Worm (Caenorhabditis elegans): ENCODE data around the gene dyf-17.

Gene dyf-17

ce11 chrV:19158664-19159063 lies 31.3 kb downstream of the dyf-17 start, which contains the start of gene Y39B6A.5 (continued):
- TF ChIP-seq repo-1 (tag; optimal IDR thresholded peaks at IDR 0.05) = no peak
- no peak for TF ChIP-seq lin-35 (GFP tag; optimal IDR thresholded peaks at IDR 0.05)
- no peak for TF ChIP-seq ceh-79 (tag; optimal IDR thresholded peaks at IDR 0.05)
- no peak for TF ChIP-seq dox-1 (GFP tag; IDR thresholded peaks at IDR 0.05)
- no peak for TF ChIP-seq ama-1 (optimal IDR thresholded peaks at IDR 0.05)
- no peak for TF ChIP-seq ama-1 (GFP tag; optimal IDR thresholded peaks at IDR 0.05)
- TF ChIP-seq C06A6.2 (GFP tag; conservative IDR thresholded peaks at IDR 0.05) = no peak
- no peak for TF ChIP-seq ztf-25 (GFP tag; IDR thresholded peaks at IDR 0.05)
- no peak for TF ChIP-seq ceh-40 (GFP tag; IDR thresholded peaks at IDR 0.05)
- TF ChIP-seq tbp1 (GFP tag; optimal IDR thresholded peaks at IDR 0.05) = peak; percentile 64
- TF ChIP-seq fkh-3 (tag; optimal IDR thresholded peaks at IDR 0.05) = no peak
- peak; percentile 58; the same call in 1 of the 2 replicates for TF ChIP-seq nfyb-1 (GFP tag; IDR thresholded peaks at IDR 0.05)
- TF ChIP-seq bed-1 (GFP tag; IDR thresholded peaks at IDR 0.05) = no peak
- no peak for TF ChIP-seq ztf-28 (GFP tag; IDR thresholded peaks at IDR 0.05)
- TF ChIP-seq lsl-1 (GFP tag; optimal IDR thresholded peaks at IDR 0.05) = no peak
- TF ChIP-seq nhr-27 (tag; optimal IDR thresholded peaks at IDR 0.05) = no peak
- no peak for TF ChIP-seq Y67H2A.10 (GFP tag; conservative IDR thresholded peaks at IDR 0.05)
- TF ChIP-seq unc-62 (GFP tag; optimal IDR thresholded peaks at IDR 0.05) = peak; percentile 47
- peak; percentile 92 to 97 for TF ChIP-seq let-607 (tag; optimal IDR thresholded peaks at IDR 0.05)
- TF ChIP-seq T07F8.4 (tag; optimal IDR thresholded peaks at IDR 0.05) = no peak
- TF ChIP-seq ceh-58 (GFP tag; IDR thresholded peaks at IDR 0.05) = no peak
- TF ChIP-seq him-1 (tag; optimal IDR thresholded peaks at IDR 0.05) = no peak
- no peak for TF ChIP-seq Y56A3A.18 (GFP tag; IDR thresholded peaks at IDR 0.05)
- peak; percentile 62 for TF ChIP-seq nhr-90 (tag; optimal IDR thresholded peaks at IDR 0.05)
- no peak for TF ChIP-seq hsf-1 (GFP tag; IDR thresholded peaks at IDR 0.05)
- TF ChIP-seq aptf-2 (GFP tag; conservative IDR thresholded peaks at IDR 0.05) = no peak
- peak; percentile 84 for TF ChIP-seq pha-4 (tag; optimal IDR thresholded peaks at IDR 0.05)
- TF ChIP-seq cebp-2 (GFP tag; IDR thresholded peaks at IDR 0.05) = no peak
- TF ChIP-seq F57C9.4 (tag; optimal IDR thresholded peaks at IDR 0.05) = no peak
- TF ChIP-seq B0019.2 (GFP tag; conservative IDR thresholded peaks at IDR 0.05) = no peak
- TF ChIP-seq nhr-120 (GFP tag; IDR thresholded peaks at IDR 0.05) = no peak
- TF ChIP-seq egl-44 (GFP tag; IDR thresholded peaks at IDR 0.05) = 0 out of 2 replicates have a peak, but pooled peaks have one; percentile 29
- no peak for TF ChIP-seq dpff-1 (tag; optimal IDR thresholded peaks at IDR 0.05)
- no peak for TF ChIP-seq attf-3 (GFP tag; conservative IDR thresholded peaks at IDR 0.05)
- TF ChIP-seq hlh-12 (tag; optimal IDR thresholded peaks at IDR 0.05) = no peak
- no peak for TF ChIP-seq nhr-179 (tag; optimal IDR thresholded peaks at IDR 0.05)
- TF ChIP-seq D2030.7 (GFP tag; IDR thresholded peaks at IDR 0.05) = no peak
- no peak for TF ChIP-seq ztf-6 (GFP tag; IDR thresholded peaks at IDR 0.05)
- TF ChIP-seq hmg-20 (GFP tag; IDR thresholded peaks at IDR 0.05) = no peak
- TF ChIP-seq dpl-1 (GFP tag; optimal IDR thresholded peaks at IDR 0.05) = no peak
- no peak for TF ChIP-seq nfya-1 (tag; optimal IDR thresholded peaks at IDR 0.05; ENCODE audit: borderline replicate concordance, insufficient read depth)
- TF ChIP-seq akir-1 (GFP tag; optimal IDR thresholded peaks at IDR 0.05) = no peak
- TF ChIP-seq atf-7 (tag; optimal IDR thresholded peaks at IDR 0.05) = peak; percentile 74
- no peak for TF ChIP-seq ceh-27 (GFP tag; optimal IDR thresholded peaks at IDR 0.05)
- TF ChIP-seq ztf-18 (tag; optimal IDR thresholded peaks at IDR 0.05) = peak; percentile 25
- TF ChIP-seq rec-8 (tag; optimal IDR thresholded peaks at IDR 0.05) = no peak
- no peak for TF ChIP-seq F10E7.11 (tag; optimal IDR thresholded peaks at IDR 0.05)
- TF ChIP-seq lag-1 (GFP tag; IDR thresholded peaks at IDR 0.05) = no peak
- TF ChIP-seq zim-3 (tag; optimal IDR thresholded peaks at IDR 0.05) = no peak
- TF ChIP-seq F22D6.2 (tag; optimal IDR thresholded peaks at IDR 0.05) = peak; percentile 0

Measured in whole organism, young adult.